Fruit fly (Drosophila melanogaster): ENCODE data around the gene tal-1A.

tal-1A gene

dm6 chr3R:13850992-13851391 is 38.1 kb downstream of the tal-1A start (continued):
- TF ChIP-seq Met (GFP tag; optimal IDR thresholded peaks at IDR 0.05) (peak; percentile 51), fkh (GFP tag; optimal IDR thresholded peaks at IDR 0.05) (no peak), CG6808 (GFP tag; optimal IDR thresholded peaks at IDR 0.05) (peak; percentile 39), lz (GFP tag; optimal IDR thresholded peaks at IDR 0.05) (no peak), dac (GFP tag; optimal IDR thresholded peaks at IDR 0.05) (no peak), esn (GFP tag; optimal IDR thresholded peaks at IDR 0.05) (peak; percentile 49), Hr38 (GFP tag; optimal IDR thresholded peaks at IDR 0.05) (no peak), achi (GFP tag; optimal IDR thresholded peaks at IDR 0.05) (no peak), Hr39 (GFP tag; optimal IDR thresholded peaks at IDR 0.05) (no peak), salr (GFP tag; optimal IDR thresholded peaks at IDR 0.05) (peak in 1 of 2 experiments; percentile 17), CG6854 (GFP tag; optimal IDR thresholded peaks at IDR 0.05) (no peak), CG10631 (GFP tag; optimal IDR thresholded peaks at IDR 0.05) (peak; percentile 42), svp (GFP tag) (peak; percentile 75), Sox14 (GFP tag; optimal IDR thresholded peaks at IDR 0.05) (peak; percentile 29), CG16779 (tag; optimal IDR thresholded peaks at IDR 0.05) (no peak), CG8119 (GFP tag; IDR thresholded peaks at IDR 0.05) (no peak), CG4318 (GFP tag; optimal IDR thresholded peaks at IDR 0.05) (no peak), CG11294 (GFP tag; IDR thresholded peaks at IDR 0.05) (no peak), Blimp-1 (GFP tag; optimal IDR thresholded peaks at IDR 0.05) (peak; percentile 25), CG15336 (GFP tag; IDR thresholded peaks at IDR 0.05) (no peak), Smox (GFP tag; optimal IDR thresholded peaks at IDR 0.05) (peak; percentile 23), Hr4 (GFP tag; optimal IDR thresholded peaks at IDR 0.05) (no peak), CG3032 (tag; optimal IDR thresholded peaks at IDR 0.05) (peak; percentile 42)

dm6 chr3R:13855354-13855753 is 42.4 kb downstream of the tal-1A start, which contains the start of gene CG14362:
Gene CG14362 (minus strand): TSS chr3R:13855454.
- TF ChIP-seq CG16779 (tag; optimal IDR thresholded peaks at IDR 0.05): no peak
- no peak for TF ChIP-seq CG6854 (GFP tag; optimal IDR thresholded peaks at IDR 0.05)
- TF ChIP-seq CG7368 (GFP tag; optimal IDR thresholded peaks at IDR 0.05): no peak
- TF ChIP-seq spab (GFP tag; optimal IDR thresholded peaks at IDR 0.05): no peak
- no peak for TF ChIP-seq CG4318 (GFP tag; optimal IDR thresholded peaks at IDR 0.05)
- no peak for TF ChIP-seq CG10669 (GFP tag; optimal IDR thresholded peaks at IDR 0.05)
- no peak for TF ChIP-seq achi (GFP tag; optimal IDR thresholded peaks at IDR 0.05)
- no peak for TF ChIP-seq acj6 (GFP tag; optimal IDR thresholded peaks at IDR 0.05)
- TF ChIP-seq dac (GFP tag; optimal IDR thresholded peaks at IDR 0.05): no peak
- no peak for TF ChIP-seq Eip75B (GFP tag; optimal IDR thresholded peaks at IDR 0.05)
- no peak for TF ChIP-seq salr (GFP tag; optimal IDR thresholded peaks at IDR 0.05)
- no peak for TF ChIP-seq CG31627 (GFP tag; optimal IDR thresholded peaks at IDR 0.05)
- TF ChIP-seq Smox (GFP tag; optimal IDR thresholded peaks at IDR 0.05): no peak
- TF ChIP-seq CG32006 (GFP tag; optimal IDR thresholded peaks at IDR 0.05): no peak
- TF ChIP-seq Gug (GFP tag; IDR thresholded peaks at IDR 0.05): no peak
- no peak for TF ChIP-seq fkh (GFP tag; optimal IDR thresholded peaks at IDR 0.05)

DNA sequence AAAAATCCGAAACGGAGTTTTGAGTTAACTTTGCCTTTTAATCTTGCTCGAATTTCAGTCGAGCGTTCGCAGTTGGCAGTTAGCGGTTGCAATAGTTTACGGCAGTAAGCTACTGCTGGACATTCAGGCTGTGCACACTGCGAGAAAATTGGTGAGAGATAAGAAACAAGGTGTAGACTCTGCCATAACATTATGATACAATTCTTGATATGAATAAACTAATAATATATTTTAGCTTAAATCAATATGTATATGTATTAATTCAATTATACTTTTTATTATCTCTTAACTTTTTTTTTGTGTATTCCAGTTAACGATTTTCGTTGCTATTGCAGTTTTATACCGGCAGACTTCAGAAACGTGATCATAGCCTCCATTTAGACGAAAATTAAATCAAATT is 44.4 kb downstream of the tal-1A start:
- TF ChIP-seq CG6854 (GFP tag; optimal IDR thresholded peaks at IDR 0.05) (no peak), CG32006 (GFP tag; optimal IDR thresholded peaks at IDR 0.05) (peak; percentile 84), eg (GFP tag; IDR thresholded peaks at IDR 0.05) (peak; percentile 87), Hr4 (GFP tag; optimal IDR thresholded peaks at IDR 0.05) (peak; percentile 65), CG3032 (tag; optimal IDR thresholded peaks at IDR 0.05) (peak; percentile 15), Blimp-1 (GFP tag; optimal IDR thresholded peaks at IDR 0.05) (no peak), spab (GFP tag; optimal IDR thresholded peaks at IDR 0.05) (peak; percentile 8), CG9139 (GFP tag; optimal IDR thresholded peaks at IDR 0.05) (no peak), Smox (GFP tag; optimal IDR thresholded peaks at IDR 0.05) (peak; percentile 14), Gug (GFP tag; IDR thresholded peaks at IDR 0.05) (peak; percentile 70), Sox15 (GFP tag; optimal IDR thresholded peaks at IDR 0.05) (no peak), achi (GFP tag; optimal IDR thresholded peaks at IDR 0.05) (peak; percentile 71), CG11294 (GFP tag; IDR thresholded peaks at IDR 0.05) (peak; percentile 53; the same call in 1 of the 2 replicates), fd59A (GFP tag; optimal IDR thresholded peaks at IDR 0.05) (no peak), Lpt (GFP tag; optimal IDR thresholded peaks at IDR 0.05) (peak; percentile 49), Met (GFP tag; optimal IDR thresholded peaks at IDR 0.05) (no peak), CG8119 (GFP tag; IDR thresholded peaks at IDR 0.05) (peak; percentile 90), Sox102F (GFP tag; optimal IDR thresholded peaks at IDR 0.05) (peak; percentile 4), CG31627 (GFP tag; optimal IDR thresholded peaks at IDR 0.05) (no peak), vri (GFP tag; optimal IDR thresholded peaks at IDR 0.05) (no peak), esn (GFP tag; optimal IDR thresholded peaks at IDR 0.05) (no peak), fd85E (GFP tag; optimal IDR thresholded peaks at IDR 0.05) (no peak), pdm3 (GFP tag; optimal IDR thresholded peaks at IDR 0.05) (peak; percentile 41), CG11762 (GFP tag; optimal IDR thresholded peaks at IDR 0.05; ENCODE audit: insufficient read depth) (peak; percentile 33), Eip75B (GFP tag; optimal IDR thresholded peaks at IDR 0.05) (no peak), dac (GFP tag; optimal IDR thresholded peaks at IDR 0.05) (peak; percentile 50), Ets96B (tag; optimal IDR thresholded peaks at IDR 0.05) (peak; percentile 26), cyc (GFP tag; optimal IDR thresholded peaks at IDR 0.05) (no peak), salr (GFP tag; optimal IDR thresholded peaks at IDR 0.05) (peak in 1 of 2 experiments; percentile 62), Eip93F (GFP tag; optimal IDR thresholded peaks at IDR 0.05) (no peak), net (GFP tag; optimal IDR thresholded peaks at IDR 0.05) (peak; percentile 63)

Data from whole organism, prepupa.